Fruit fly (Drosophila melanogaster): ENCODE measurements around the gene CG32488.

CG32488 gene

DNA sequence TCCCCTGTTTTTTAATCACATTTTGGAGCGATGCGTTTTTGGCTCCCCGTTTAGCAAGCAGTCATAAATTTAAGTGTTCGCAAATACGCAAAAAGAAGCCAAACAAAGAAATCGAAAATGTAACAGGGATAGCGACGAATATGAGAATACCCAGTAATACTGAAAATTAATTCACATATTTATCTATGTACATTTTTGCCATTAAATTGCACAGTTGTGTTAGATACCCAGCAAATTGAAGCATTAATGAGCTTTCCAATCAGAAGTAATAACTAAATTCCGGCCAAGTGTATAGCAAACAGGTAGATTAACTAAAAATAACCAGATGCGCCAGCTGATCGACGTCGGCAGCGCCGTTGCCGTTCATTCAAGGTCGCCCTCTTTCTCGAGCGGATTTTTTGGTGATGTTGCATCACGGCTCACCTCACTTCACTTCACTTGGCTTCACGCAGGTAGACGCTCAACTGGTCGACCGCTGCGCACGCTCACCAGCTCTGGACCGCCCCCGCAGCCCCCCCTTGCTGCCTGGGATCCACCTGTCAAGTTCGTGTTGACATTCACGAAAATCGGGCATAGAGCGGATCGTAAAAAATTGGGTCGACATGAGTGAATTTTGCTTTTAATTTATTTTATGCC is 21.2 kb upstream of the CG32488 start:
- TF ChIP-seq noc (tag; optimal IDR thresholded peaks at IDR 0.05), result no peak

DNA sequence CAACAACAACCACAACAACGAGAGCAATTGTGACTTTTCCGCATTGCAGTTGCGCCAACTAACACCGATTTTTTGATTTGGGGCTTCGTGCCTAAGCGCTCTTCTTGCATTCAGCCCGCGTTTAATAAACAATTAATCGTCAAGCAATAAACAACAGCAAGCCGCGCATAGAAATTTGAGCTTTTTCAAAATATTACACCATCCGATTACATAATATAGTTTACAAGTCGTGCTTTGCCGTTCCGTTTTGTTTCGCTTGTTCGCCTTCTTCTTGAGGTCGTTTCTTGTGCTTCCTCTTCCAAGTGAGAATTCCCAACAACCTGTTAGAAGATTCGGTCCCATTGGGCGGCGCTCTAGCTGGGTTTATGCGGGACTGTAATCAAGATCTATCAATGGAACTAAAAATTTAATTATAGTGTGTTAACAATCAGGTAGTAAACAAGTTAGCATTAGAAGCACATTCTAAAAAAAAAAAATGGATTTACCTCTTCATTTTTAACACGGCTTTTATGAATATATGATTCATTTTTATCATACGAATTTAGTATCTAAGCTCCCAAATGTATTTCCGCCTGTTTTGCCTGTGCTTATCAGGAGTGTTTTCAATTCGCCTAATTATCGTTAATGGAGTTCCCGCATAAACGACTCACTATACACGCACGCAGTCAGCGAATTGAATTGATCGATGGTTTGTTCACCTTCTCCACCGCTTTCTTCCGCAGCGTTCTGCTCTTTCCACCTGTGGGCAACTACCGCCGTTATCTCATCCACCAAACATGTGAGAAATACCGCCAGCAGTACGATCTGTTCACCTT is 20.1 kb upstream of the CG32488 start:
- peak; percentile 95 for TF ChIP-seq noc (tag; optimal IDR thresholded peaks at IDR 0.05)

DNA sequence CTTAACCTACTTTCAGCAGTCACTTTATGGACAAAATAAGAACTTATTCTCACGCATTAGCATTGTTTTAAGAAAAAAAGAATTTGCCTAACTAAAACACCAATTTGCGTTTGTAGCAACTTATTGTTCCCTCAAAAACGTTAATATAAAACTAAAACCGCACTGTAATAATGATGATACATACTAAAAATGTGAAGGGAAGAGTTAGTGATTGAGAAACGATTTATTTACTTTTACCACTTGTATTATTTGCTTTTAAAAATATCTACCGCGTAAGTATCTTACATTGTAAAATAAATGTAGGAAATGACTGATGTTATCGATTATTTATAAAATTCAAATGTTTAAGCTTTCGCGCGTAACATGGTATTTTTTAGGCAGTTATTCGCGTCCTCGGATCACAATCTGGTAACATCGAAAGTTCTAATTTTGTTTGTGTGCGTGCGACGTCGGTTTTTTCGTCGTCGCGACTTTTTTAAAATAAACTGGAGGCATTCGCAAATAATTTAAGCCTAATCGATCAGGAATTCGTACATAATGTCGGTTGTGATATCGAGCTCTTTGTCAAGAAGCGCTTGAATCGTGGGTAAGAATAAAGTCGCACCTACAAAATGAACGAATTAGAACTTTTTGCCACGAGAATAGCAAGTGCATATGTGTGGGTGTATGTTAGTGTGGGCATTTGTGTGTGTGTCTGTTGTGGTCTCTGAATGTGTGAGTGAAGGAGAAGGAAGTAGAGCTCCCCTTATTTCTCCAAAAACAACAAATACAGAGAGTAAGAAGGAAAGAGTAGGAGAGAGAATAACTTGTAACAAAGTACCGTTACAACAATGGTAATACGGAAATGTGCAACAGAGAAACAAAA is 19.1 kb upstream of the CG32488 start, which contains the start of gene CG2162:
CG2162 (plus strand) TSS at position 418 of the 865 bp plus-strand sequence.
- TF ChIP-seq noc (tag; optimal IDR thresholded peaks at IDR 0.05), result no peak

DNA sequence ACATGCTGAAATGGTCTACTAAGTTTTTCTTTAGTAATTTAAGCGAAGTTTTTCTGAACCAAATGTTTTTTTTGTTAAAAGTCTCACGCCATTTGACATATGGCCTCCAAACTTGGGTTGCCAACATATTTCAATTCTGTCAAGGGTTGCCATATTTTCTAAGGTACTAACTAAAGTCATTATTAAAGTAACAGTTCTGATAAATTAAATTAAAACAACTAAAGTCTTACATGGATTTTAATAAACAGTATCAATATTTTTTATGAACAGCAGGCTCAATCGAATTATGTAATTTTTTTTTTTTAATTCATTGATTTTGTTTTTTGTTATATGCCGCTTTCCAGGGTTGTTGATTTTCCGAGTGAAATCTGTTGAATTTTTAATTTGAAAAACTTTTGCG is 10.6 kb upstream of the CG32488 start, which contains the start of gene aly:
aly (minus strand) TSS at position 101 of the 400 bp plus-strand sequence.
- TF ChIP-seq noc (tag; optimal IDR thresholded peaks at IDR 0.05), result no peak

DNA sequence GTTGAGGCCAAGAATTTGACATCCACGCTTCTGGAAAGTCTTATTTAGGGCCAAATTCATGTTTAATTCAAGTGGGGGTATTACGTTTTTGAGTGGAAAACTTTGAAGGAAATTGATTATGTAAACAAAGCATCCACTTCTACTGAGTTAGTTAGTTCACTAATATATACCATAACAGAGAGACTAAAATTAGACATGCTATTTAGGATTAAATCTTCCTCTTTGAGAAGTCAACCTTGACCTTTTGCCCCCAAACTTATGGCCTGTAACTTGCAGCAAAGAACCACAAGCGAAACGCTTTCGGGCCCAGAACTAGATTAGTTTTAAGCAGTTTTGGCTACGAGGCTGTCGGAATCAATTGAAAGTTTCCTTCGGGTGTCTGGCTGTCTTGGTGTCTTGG is 1.3 kb upstream of the CG32488 start, which contains the start of gene CG32487:
CG32487 (minus strand) TSS at position 101 of the 400 bp plus-strand sequence.
- no peak for TF ChIP-seq noc (tag; optimal IDR thresholded peaks at IDR 0.05)

DNA sequence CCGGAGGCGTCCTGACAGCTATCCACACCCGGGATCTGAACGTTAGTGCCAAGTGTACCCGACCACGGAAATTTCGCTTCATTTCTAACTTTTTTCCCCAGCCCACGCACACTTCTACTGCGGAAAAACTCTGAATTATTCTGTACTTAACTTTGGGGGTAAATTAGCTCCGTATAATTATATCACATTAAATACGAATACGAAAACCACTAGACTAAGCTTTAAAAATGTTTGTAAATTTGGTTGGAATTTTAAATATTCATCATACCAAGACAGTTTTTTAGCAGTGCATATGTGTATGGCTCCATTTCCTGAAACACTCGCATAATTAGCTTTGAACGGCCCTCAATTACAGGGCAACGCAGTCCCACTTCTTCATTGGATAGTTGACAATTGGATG is 2.4 kb downstream of the CG32488 start:
- no peak for TF ChIP-seq noc (tag; optimal IDR thresholded peaks at IDR 0.05)

DNA sequence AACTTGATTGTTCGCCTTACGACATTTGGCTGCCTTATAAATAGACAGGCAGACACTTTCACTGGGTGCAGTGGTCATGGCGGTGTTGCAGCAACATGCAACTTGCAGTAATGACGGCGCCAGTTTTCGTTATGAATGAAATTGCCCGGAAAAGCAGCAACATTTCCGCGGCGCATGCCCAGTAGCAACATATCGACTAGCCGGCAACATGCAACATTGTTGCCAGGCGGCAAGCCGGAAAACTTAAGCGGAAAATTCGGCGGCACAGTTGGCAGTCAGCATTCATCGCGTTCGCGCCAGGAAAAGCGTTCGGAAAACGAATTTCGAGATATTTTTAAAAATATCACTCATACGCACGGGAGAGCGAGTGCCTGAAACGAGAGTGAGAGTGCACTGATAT is 14.4 kb downstream of the CG32488 start, which contains the start of gene FMRFaR:
FMRFaR (plus strand) TSS at position 272 of the 400 bp plus-strand sequence.
- TF ChIP-seq noc (tag; optimal IDR thresholded peaks at IDR 0.05), result no peak

DNA sequence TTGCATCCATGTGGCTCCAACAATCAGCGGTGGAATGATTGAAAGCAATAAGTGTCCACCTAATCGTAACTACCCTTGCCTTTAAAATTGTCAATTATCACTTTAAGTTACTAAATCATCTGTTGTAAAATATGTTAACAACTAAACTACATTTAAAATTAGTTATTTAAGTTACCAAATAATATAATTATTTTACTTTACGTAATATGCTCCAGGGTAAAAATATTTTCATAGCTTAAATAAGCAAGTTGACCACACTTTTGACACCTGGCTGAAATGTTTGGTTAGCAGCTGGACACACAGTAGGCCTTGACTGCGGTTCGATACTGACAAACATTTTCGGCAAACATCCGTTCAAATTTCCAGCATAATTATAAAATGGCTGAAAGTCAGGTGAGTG is 21.0 kb downstream of the CG32488 start, which contains the start of gene CG2113:
CG2113 (plus strand) TSS at position 301 of the 400 bp plus-strand sequence.
- no peak for TF ChIP-seq noc (tag; optimal IDR thresholded peaks at IDR 0.05)

DNA sequence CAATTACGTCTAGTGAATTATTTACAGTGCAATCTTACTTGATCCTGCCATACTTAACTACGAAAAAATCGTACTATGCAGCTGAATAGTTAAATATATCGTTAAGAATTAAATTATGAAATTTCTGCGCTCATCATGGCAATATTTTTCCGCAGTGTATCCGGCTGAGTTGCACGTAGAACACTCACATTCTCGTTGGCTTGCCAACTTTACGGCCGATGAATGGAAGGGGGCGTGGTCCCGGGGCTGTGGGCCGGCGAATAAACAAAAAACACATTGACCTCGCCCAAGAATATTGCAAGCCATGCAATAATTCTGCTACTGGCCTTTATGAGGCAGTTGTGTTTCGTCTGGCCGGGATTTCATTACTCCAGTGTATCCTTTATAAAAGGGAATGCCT is 28.1 kb downstream of the CG32488 start:
- no peak for TF ChIP-seq noc (tag; optimal IDR thresholded peaks at IDR 0.05)

DNA sequence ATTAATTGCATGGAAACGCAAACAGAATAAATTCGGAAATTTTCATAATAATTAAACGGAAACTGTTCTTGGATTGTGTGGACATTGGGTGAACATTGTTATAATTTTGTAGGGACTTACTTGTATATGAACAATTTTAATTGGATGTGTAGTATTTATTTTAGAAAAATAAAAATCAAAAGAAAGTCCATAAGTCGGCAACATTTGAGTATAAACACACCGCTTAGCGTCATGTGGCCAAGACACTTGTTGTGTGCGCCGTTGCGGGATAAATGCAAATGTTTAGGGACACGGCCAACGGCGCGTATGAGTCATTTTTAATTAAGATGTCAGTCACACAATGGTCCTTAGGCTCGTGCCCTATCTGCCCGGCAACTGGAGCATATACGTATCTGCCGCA is 29.6 kb downstream of the CG32488 start:
- TF ChIP-seq noc (tag; optimal IDR thresholded peaks at IDR 0.05), result no peak

DNA sequence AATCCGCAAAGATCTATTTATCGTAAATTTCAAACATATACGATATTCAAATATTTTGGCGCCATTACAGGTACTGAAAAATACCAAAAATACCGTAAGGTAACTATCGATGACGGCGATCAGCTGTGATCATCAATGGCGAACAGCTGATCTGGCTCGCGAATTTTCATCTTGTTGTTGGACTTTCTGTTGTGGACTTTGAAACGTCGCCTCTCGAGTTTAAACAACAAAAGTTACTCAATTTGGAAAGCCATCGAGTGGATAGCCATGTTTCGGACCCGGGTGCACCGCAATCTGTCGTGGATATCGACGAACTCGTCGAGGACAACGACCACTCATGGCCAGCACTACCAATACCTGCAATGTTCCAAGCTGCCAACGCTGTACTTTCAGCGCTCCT is 35.0 kb downstream of the CG32488 start, which contains the start of gene CPT2:
CPT2 (plus strand) TSS at position 167 of the 400 bp plus-strand sequence.
- TF ChIP-seq noc (tag; optimal IDR thresholded peaks at IDR 0.05), result no peak

Data from whole organism, larva.